Worm (Caenorhabditis elegans) whole organism, L4 larva: ENCODE measurements around the gene wdfy-2.

ENCODE experiments used
- Y5F2A.4 ChIP-seq: fragments of 200-800 bp; sonication (Bioruptor generic); optimal IDR thresholded peaks from 2 replicates; lab custom pipeline; 2018; ENCODE audit warnings: mild to moderate bottlenecking, missing genetic modification characterization, missing compliant biosample characterization
- ama-1 ChIP-seq: fragments of 150-350 bp; optimal IDR thresholded peaks from 2 replicates; lab custom pipeline; 2014; ENCODE audit warnings: inconsistent platforms, mixed read lengths
- jun-1 ChIP-seq: fragments of 150-350 bp; optimal IDR thresholded peaks from 2 replicates; lab custom pipeline; 2014; ENCODE audit warnings: missing biosample characterization, missing genetic modification reagents, missing genetic modification characterization
- nhr-11 ChIP-seq: fragments of 150-350 bp; optimal IDR thresholded peaks from 2 replicates; lab custom pipeline; 2014; ENCODE audit warnings: missing biosample characterization, missing genetic modification characterization

ce11 chrII:9338859-9339258, 19.2 kb downstream of the wdfy-2 start, which contains the start of gene ttll-12:
- TF ChIP-seq jun-1 (tag; lab: Kevin White, UChicago) = no peak
- no peak for TF ChIP-seq nhr-11 (tag; lab: Kevin White, UChicago)
- no peak for TF ChIP-seq ama-1 (lab: Kevin White, UChicago)
- no peak for TF ChIP-seq Y5F2A.4 (GFP tag; lab: Kevin White, UChicago)
